Worm (Caenorhabditis elegans) whole organism, late embryonic: Measurements from ENCODE around the gene F14D7.18.
"Not testable (repeated sequence)": the region's sequence is repeated elsewhere in the genome, so short reads cannot be mapped to it uniquely, and the experiment has no call there.

Source experiments
- ceh-14 ChIP-seq: sonication (generic microtip); optimal IDR thresholded peaks from 2 replicates; lab custom pipeline; 2016; ENCODE audit warnings: missing genotype, missing genetic modification characterization, missing compliant biosample characterization
- pha-4 ChIP-seq: fragments of 150-350 bp; optimal IDR thresholded peaks from 2 replicates; lab custom pipeline; 2018; ENCODE audit warnings: missing biosample characterization, missing genetic modification reagents, missing genetic modification characterization

ce11 chrV:14274268-14274667 lies 16.3 kb downstream of the F14D7.18 start, which contains the start of gene F40G12.7:
- not testable (repeated sequence) for TF ChIP-seq pha-4, ceh-14 (tag; lab: Kevin White, UChicago)
